Worm (Caenorhabditis elegans): ENCODE data around the gene K03D3.5.

DNA sequence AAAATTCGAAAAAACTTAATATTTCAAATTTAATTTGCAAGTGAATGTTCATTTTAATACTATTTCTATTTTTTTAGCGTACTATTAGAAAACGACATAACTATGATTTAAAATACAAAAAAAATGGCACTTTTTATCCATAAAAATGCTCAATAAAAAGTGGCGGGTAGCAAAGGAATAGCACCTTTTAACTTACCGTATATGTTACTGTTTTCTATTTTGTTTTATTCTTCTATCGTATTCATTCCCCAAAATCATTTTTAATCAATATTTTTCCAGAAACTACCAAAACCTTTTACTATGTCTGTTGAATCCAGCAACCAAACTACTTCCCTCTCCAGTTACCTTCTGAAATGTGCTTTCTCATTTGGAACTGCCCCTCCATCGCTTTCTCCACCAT, 30.4 kb upstream of the K03D3.5 start, which contains the start of gene C35D6.4:
- TF ChIP-seq B0310.2 (tag; optimal IDR thresholded peaks at IDR 0.05) (no peak), ama-1 (optimal IDR thresholded peaks at IDR 0.05) (no peak), ceh-13 (GFP tag; optimal IDR thresholded peaks at IDR 0.05) (no peak), aly-1 (tag; optimal IDR thresholded peaks at IDR 0.05) (no peak), F13C5.2 (tag; optimal IDR thresholded peaks at IDR 0.05) (no peak), pes-1 (GFP tag; IDR thresholded peaks at IDR 0.05) (no peak)
